Worm (Caenorhabditis elegans): ENCODE results near the gene F55C5.17.

Gene F55C5.17

ce11 chrV:12269272-12269767 lies 33.0 kb upstream of the F55C5.17 start, which contains the start of gene twk-24:
TSS of gene twk-24 (minus strand) at chrV:12269322.
- TF ChIP-seq ztf-26 (tag; optimal IDR thresholded peaks at IDR 0.05) (no peak), efl-1 (GFP tag; optimal IDR thresholded peaks at IDR 0.05) (no peak), repo-1 (tag; optimal IDR thresholded peaks at IDR 0.05) (no peak), nfyb-1 (GFP tag; IDR thresholded peaks at IDR 0.05) (no peak), dpl-1 (GFP tag; optimal IDR thresholded peaks at IDR 0.05) (no peak), cebp-1 (GFP tag; IDR thresholded peaks at IDR 0.05) (no peak), cebp-1 (tag; optimal IDR thresholded peaks at IDR 0.05) (no peak), sptf-2 (GFP tag; optimal IDR thresholded peaks at IDR 0.05) (no peak), gei-17 (GFP tag; optimal IDR thresholded peaks at IDR 0.05) (no peak), hlh-12 (tag; optimal IDR thresholded peaks at IDR 0.05) (no peak), mxl-1 (tag; optimal IDR thresholded peaks at IDR 0.05) (no peak), nfya-2 (GFP tag; IDR thresholded peaks at IDR 0.05) (no peak), ceh-27 (GFP tag; optimal IDR thresholded peaks at IDR 0.05) (no peak), F22D6.2 (tag; optimal IDR thresholded peaks at IDR 0.05) (no peak), attf-6 (GFP tag; IDR thresholded peaks at IDR 0.05) (no peak), F49E8.2 (tag; optimal IDR thresholded peaks at IDR 0.05; ENCODE audit: insufficient read depth) (no peak), snpc-1.3 (tag; optimal IDR thresholded peaks at IDR 0.05; ENCODE audit: insufficient read depth) (no peak)

ce11 chrV:12271495-12271894 lies 30.8 kb upstream of the F55C5.17 start, which contains the start of the genes tsfm-1 and capg-2:
TSS of gene tsfm-1 (minus strand) at chrV:12271551.
TSS of gene capg-2 (plus strand) at chrV:12271873.
- TF ChIP-seq lsy-27 (tag; optimal IDR thresholded peaks at IDR 0.05; ENCODE audit: borderline replicate concordance, insufficient read depth) (no peak), dpl-1 (GFP tag; optimal IDR thresholded peaks at IDR 0.05) (peak; percentile 21), madf-6 (GFP tag; IDR thresholded peaks at IDR 0.05) (0 out of 2 replicates have a peak, but pooled peaks have one; percentile 19), mcd-1 (GFP tag; IDR thresholded peaks at IDR 0.05) (peak; percentile 61; the same call in 1 of the 2 replicates), efl-1 (GFP tag; optimal IDR thresholded peaks at IDR 0.05) (peak; percentile 67)

DNA sequence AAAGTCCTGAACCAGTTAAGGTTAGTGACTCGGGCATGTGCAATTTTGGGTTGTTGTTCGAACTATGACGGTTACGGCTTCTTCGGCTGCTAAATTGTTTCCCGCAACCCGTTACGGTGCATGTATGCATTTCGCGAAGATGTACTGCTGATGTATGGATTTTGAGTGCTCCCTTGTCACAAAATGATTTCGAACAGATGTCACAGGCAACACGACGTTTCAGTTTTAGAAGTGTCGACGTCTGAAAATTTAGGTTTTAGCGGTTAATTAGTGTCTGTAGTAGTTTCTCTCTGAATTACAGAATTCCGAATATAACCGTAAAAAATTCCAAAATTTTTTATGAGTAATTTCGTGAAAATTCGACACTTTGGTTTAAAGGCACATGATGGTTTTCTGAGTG lies 26.6 kb upstream of the F55C5.17 start:
- TF ChIP-seq akir-1 (GFP tag; optimal IDR thresholded peaks at IDR 0.05) = no peak
- no peak for TF ChIP-seq ccch-3 (GFP tag; optimal IDR thresholded peaks at IDR 0.05)
- TF ChIP-seq ztf-28 (GFP tag; IDR thresholded peaks at IDR 0.05) = 0 out of 2 replicates have a peak, but pooled peaks have one; percentile 9
- 0 out of 2 replicates have a peak, but pooled peaks have one; percentile 43 for TF ChIP-seq Y79H2A.3 (GFP tag; conservative IDR thresholded peaks at IDR 0.05)
- no peak for TF ChIP-seq B0336.3 (GFP tag; IDR thresholded peaks at IDR 0.05)
- no peak for TF ChIP-seq him-1 (tag; optimal IDR thresholded peaks at IDR 0.05)
- TF ChIP-seq egrh-3 (GFP tag; IDR thresholded peaks at IDR 0.05) = no peak
- TF ChIP-seq ceh-79 (tag; optimal IDR thresholded peaks at IDR 0.05) = no peak
- TF ChIP-seq sdz-38 (tag; optimal IDR thresholded peaks at IDR 0.05) = no peak
- TF ChIP-seq ceh-27 (GFP tag; optimal IDR thresholded peaks at IDR 0.05) = no peak
- TF ChIP-seq ztf-3 (GFP tag; optimal IDR thresholded peaks at IDR 0.05) = no peak
- no peak for TF ChIP-seq dpl-1 (GFP tag; optimal IDR thresholded peaks at IDR 0.05)
- no peak for TF ChIP-seq cebp-1 (GFP tag; IDR thresholded peaks at IDR 0.05)
- no peak for TF ChIP-seq cebp-1 (tag; optimal IDR thresholded peaks at IDR 0.05)
- TF ChIP-seq lin-35 (GFP tag; optimal IDR thresholded peaks at IDR 0.05) = peak in 1 of 3 experiments; percentile 4
- TF ChIP-seq attf-5 (GFP tag; optimal IDR thresholded peaks at IDR 0.05) = no peak
- TF ChIP-seq madf-3 (GFP tag; IDR thresholded peaks at IDR 0.05) = 0 out of 2 replicates have a peak, but pooled peaks have one; percentile 44
- TF ChIP-seq nfya-2 (GFP tag; IDR thresholded peaks at IDR 0.05) = 0 out of 2 replicates have a peak, but pooled peaks have one; percentile 44
- no peak for TF ChIP-seq Y95B8A.8 (GFP tag; IDR thresholded peaks at IDR 0.05)
- TF ChIP-seq madf-8 (GFP tag; conservative IDR thresholded peaks at IDR 0.05) = no peak
- no peak for TF ChIP-seq ama-1 (optimal IDR thresholded peaks at IDR 0.05)
- no peak for TF ChIP-seq ama-1 (GFP tag; optimal IDR thresholded peaks at IDR 0.05)
- no peak for TF ChIP-seq aptf-2 (GFP tag; conservative IDR thresholded peaks at IDR 0.05)
- TF ChIP-seq hrde-1 (tag; optimal IDR thresholded peaks at IDR 0.05; ENCODE audit: borderline replicate concordance) = peak; percentile 67
- no peak for TF ChIP-seq nhr-179 (tag; optimal IDR thresholded peaks at IDR 0.05)
- no peak for TF ChIP-seq lir-1 (GFP tag; conservative IDR thresholded peaks at IDR 0.05)
- 0 out of 2 replicates have a peak, but pooled peaks have one; percentile 20 for TF ChIP-seq attf-3 (GFP tag; conservative IDR thresholded peaks at IDR 0.05)
- TF ChIP-seq atf-7 (tag; optimal IDR thresholded peaks at IDR 0.05) = no peak
- no peak for TF ChIP-seq zim-3 (tag; optimal IDR thresholded peaks at IDR 0.05)

Data from whole organism, young adult.